Fruit fly (Drosophila melanogaster) whole organism, embryonic: ENCODE measurements around the gene dysf.

Experiments
- Awh ChIP-seq: fragments of 200-800 bp; sonication (Bioruptor generic); IDR thresholded peaks from 2 replicates; pipeline ENCODE4, ENCODE4 v1.3.6; 2022; ENCODE audit warnings: missing biosample characterization, missing genetic modification characterization
- BEAF-32 ChIP-seq: fragments of 200-800 bp; sonication (Bioruptor generic); optimal IDR thresholded peaks from 3 replicates; lab custom pipeline; 2017; ENCODE audit warnings: missing biosample characterization, missing genetic modification characterization, mild to moderate bottlenecking, moderate library complexity, missing genetic modification reagents
- Blimp-1 ChIP-seq: fragments of 200-800 bp; sonication (Bioruptor generic); optimal IDR thresholded peaks from 3 replicates; lab custom pipeline; 2018; ENCODE audit warnings: missing biosample characterization, missing genetic modification characterization, mild to moderate bottlenecking, moderate library complexity, missing genetic modification reagents
- CG1024 ChIP-seq: fragments of 200-800 bp; sonication (Bioruptor generic); IDR thresholded peaks from 2 replicates; pipeline ENCODE4 v1.3.6; 2022; ENCODE audit warnings: missing biosample characterization, missing genetic modification characterization
- CG10565 ChIP-seq: fragments of 200-800 bp; sonication (Bioruptor generic); optimal IDR thresholded peaks from 3 replicates; lab custom pipeline; 2016; ENCODE audit warnings: missing biosample characterization, mild to moderate bottlenecking, missing genetic modification characterization
- CG12744 ChIP-seq: fragments of 200-800 bp; sonication (Bioruptor generic); optimal IDR thresholded peaks from 2 replicates; lab custom pipeline; 2016; ENCODE audit warnings: missing biosample characterization, missing genetic modification characterization
- CG13296 ChIP-seq: fragments of 200-800 bp; sonication (Bioruptor generic); optimal IDR thresholded peaks from 3 replicates; lab custom pipeline; 2018; ENCODE audit warnings: missing biosample characterization, mild to moderate bottlenecking, missing genetic modification characterization
- CG13424 ChIP-seq: fragments of 200-800 bp; sonication (Bioruptor generic); optimal IDR thresholded peaks from 2 replicates; lab custom pipeline; 2019; ENCODE audit warnings: missing biosample characterization, mild to moderate bottlenecking, missing genetic modification characterization, moderate library complexity
- CG14014 ChIP-seq: fragments of 200-800 bp; sonication (Bioruptor generic); IDR thresholded peaks from 2 replicates; pipeline ENCODE4 v1.3.6; 2022; ENCODE audit warnings: missing biosample characterization, missing genetic modification characterization
- CG15479 ChIP-seq: fragments of 200-800 bp; sonication (Bioruptor generic); optimal IDR thresholded peaks from 3 replicates; lab custom pipeline; 2019; ENCODE audit warnings: missing biosample characterization, mild to moderate bottlenecking, missing genetic modification characterization, moderate library complexity
- CG1602 ChIP-seq: fragments of 200-800 bp; sonication (Bioruptor generic); optimal IDR thresholded peaks from 3 replicates; lab custom pipeline; 2016; ENCODE audit warnings: missing biosample characterization, missing genetic modification characterization
- CG17612 ChIP-seq: fragments of 200-800 bp; sonication (Bioruptor generic); IDR thresholded peaks from 2 replicates; pipeline ENCODE4 v1.3.6; 2022; ENCODE audit warnings: missing biosample characterization, missing genetic modification characterization
- CG1792 ChIP-seq: fragments of 200-800 bp; sonication (Bioruptor generic); optimal IDR thresholded peaks from 2 replicates; lab custom pipeline; 2016; ENCODE audit warnings: missing biosample characterization, missing genetic modification characterization
- CG18764 ChIP-seq: fragments of 200-800 bp; sonication (Bioruptor generic); optimal IDR thresholded peaks from 3 replicates; lab custom pipeline; 2016; ENCODE audit warnings: missing biosample characterization, missing genetic modification characterization
- CG2129 ChIP-seq: fragments of 200-800 bp; sonication (Bioruptor generic); IDR thresholded peaks from 2 replicates; pipeline ENCODE4 v1.3.6; 2022; ENCODE audit warnings: missing biosample characterization, missing genetic modification characterization; ENCODE audit not compliant: partially characterized antibody
- CG30020 ChIP-seq: fragments of 200-800 bp; optimal IDR thresholded peaks from 2 replicates; lab custom pipeline; 2019; ENCODE audit warnings: missing biosample characterization, mild to moderate bottlenecking, missing genetic modification characterization, moderate library complexity
- CG3838 ChIP-seq: fragments of 200-800 bp; sonication (Bioruptor generic); optimal IDR thresholded peaks from 3 replicates; lab custom pipeline; 2016; ENCODE audit warnings: missing biosample characterization, missing genetic modification characterization
- CG3847 ChIP-seq: fragments of 200-800 bp; sonication (Bioruptor generic); IDR thresholded peaks from 2 replicates; pipeline ENCODE4 v1.3.6; 2022; ENCODE audit warnings: missing biosample characterization, missing genetic modification characterization
- CG43689 ChIP-seq: fragments of 200-800 bp; sonication (Bioruptor generic); IDR thresholded peaks from 2 replicates; pipeline ENCODE4 v1.3.6; 2022; ENCODE audit warnings: missing biosample characterization, missing genetic modification characterization
- CG4707 ChIP-seq: fragments of 200-800 bp; sonication (Bioruptor generic); optimal IDR thresholded peaks from 2 replicates; lab custom pipeline; 2018; ENCODE audit warnings: missing biosample characterization, mild to moderate bottlenecking, missing genetic modification characterization, moderate library complexity
- CG7745 ChIP-seq: fragments of 200-800 bp; sonication (Bioruptor generic); optimal IDR thresholded peaks from 2 replicates; lab custom pipeline; 2018; ENCODE audit warnings: missing biosample characterization, mild to moderate bottlenecking, missing genetic modification characterization, moderate library complexity
- CG7987 ChIP-seq: fragments of 200-800 bp; sonication (Bioruptor generic); optimal IDR thresholded peaks from 2 replicates; lab custom pipeline; 2018; ENCODE audit warnings: missing biosample characterization, mild to moderate bottlenecking, missing genetic modification characterization, moderate library complexity
- CG8388 ChIP-seq: fragments of 200-800 bp; sonication (Bioruptor generic); optimal IDR thresholded peaks from 2 replicates; lab custom pipeline; 2019; ENCODE audit warnings: missing biosample characterization, mild to moderate bottlenecking, missing genetic modification characterization, moderate library complexity
- CG9215 ChIP-seq: fragments of 200-800 bp; sonication (Bioruptor generic); IDR thresholded peaks from 2 replicates; pipeline ENCODE4 v1.3.6; 2022; ENCODE audit warnings: missing biosample characterization, missing genetic modification characterization
- CrebB ChIP-seq: fragments of 200-800 bp; sonication (Bioruptor generic); optimal IDR thresholded peaks from 3 replicates; lab custom pipeline; 2018; ENCODE audit warnings: missing biosample characterization, mild to moderate bottlenecking, missing genetic modification characterization
- D19B ChIP-seq: fragments of 200-800 bp; sonication (Bioruptor generic); optimal IDR thresholded peaks from 2 replicates; lab custom pipeline; 2017; ENCODE audit warnings: missing biosample characterization, mild to moderate bottlenecking, missing genetic modification characterization
- Dip3 ChIP-seq: fragments of 200-800 bp; sonication (Bioruptor generic); optimal IDR thresholded peaks from 3 replicates; lab custom pipeline; 2016; ENCODE audit warnings: missing biosample characterization, missing genetic modification characterization
- Ets65A ChIP-seq: fragments of 200-800 bp; sonication (Bioruptor generic); peaks from one replicate; lab custom pipeline; 2016; ENCODE audit warnings: missing biosample characterization, missing genetic modification characterization
- Ets97D ChIP-seq: fragments of 200-800 bp; sonication (Bioruptor generic); optimal IDR thresholded peaks from 3 replicates; lab custom pipeline; 2016; ENCODE audit warnings: missing biosample characterization, missing genetic modification characterization
- Hr39 ChIP-seq: fragments of >200 bp; optimal IDR thresholded peaks from 2 replicates; lab custom pipeline; 2017
- Lpt ChIP-seq: fragments of >200 bp; optimal IDR thresholded peaks from 2 replicates; lab custom pipeline; 2018; ENCODE audit warnings: missing biosample characterization, missing genetic modification characterization
- Side ChIP-seq: fragments of 200-800 bp; sonication (Bioruptor generic); optimal IDR thresholded peaks from 2 replicates; lab custom pipeline; 2016; ENCODE audit warnings: missing biosample characterization, missing genetic modification characterization
- Sry-β ChIP-seq: fragments of 200-800 bp; sonication (Bioruptor generic); optimal IDR thresholded peaks from 2 replicates; lab custom pipeline; 2018; ENCODE audit warnings: missing biosample characterization, mild to moderate bottlenecking, missing genetic modification characterization, moderate library complexity
- Ssrp ChIP-seq: fragments of 200-800 bp; sonication (Bioruptor generic); optimal IDR thresholded peaks from 2 replicates; lab custom pipeline; 2018; ENCODE audit warnings: missing biosample characterization, mild to moderate bottlenecking, missing genetic modification characterization, moderate library complexity
- Xrp1 ChIP-seq: fragments of 200-800 bp; sonication (Bioruptor generic); IDR thresholded peaks from 2 replicates; pipeline ENCODE4 v1.3.6; 2022; ENCODE audit warnings: missing biosample characterization, missing genetic modification characterization
- ash1 ChIP-seq: fragments of 200-800 bp; sonication (Bioruptor generic); optimal IDR thresholded peaks from 2 replicates; lab custom pipeline; 2018; ENCODE audit warnings: missing biosample characterization, mild to moderate bottlenecking, missing genetic modification characterization
- ci ChIP-seq: fragments of 200-800 bp; sonication (Bioruptor generic); IDR thresholded peaks from 3 replicates; pipeline ENCODE4 v1.3.6; 2022; ENCODE audit warnings: missing biosample characterization, missing genetic modification characterization
- dm ChIP-seq: fragments of 200-800 bp; sonication (Bioruptor generic); optimal IDR thresholded peaks from 3 replicates; lab custom pipeline; 2016; ENCODE audit warnings: missing biosample characterization, missing genetic modification characterization
- fu2 ChIP-seq: fragments of 200-800 bp; sonication (Bioruptor generic); optimal IDR thresholded peaks from 2 replicates; lab custom pipeline; 2016; ENCODE audit warnings: missing biosample characterization, missing genetic modification characterization
- grau ChIP-seq: fragments of 200-800 bp; optimal IDR thresholded peaks from 3 replicates; lab custom pipeline; 2019; ENCODE audit warnings: missing biosample characterization, mild to moderate bottlenecking, missing genetic modification characterization, moderate library complexity
- gsb-n ChIP-seq: fragments of 200-800 bp; sonication (Bioruptor generic); optimal IDR thresholded peaks from 3 replicates; lab custom pipeline; 2018; ENCODE audit warnings: missing biosample characterization, mild to moderate bottlenecking, missing genetic modification characterization
- ham ChIP-seq: fragments of 200-800 bp; sonication (Bioruptor generic); IDR thresholded peaks from 2 replicates; pipeline ENCODE4 v1.3.6; 2022; ENCODE audit warnings: missing biosample characterization, missing genetic modification characterization
- jigr1 ChIP-seq: fragments of 200-800 bp; sonication (Bioruptor generic); IDR thresholded peaks from 3 replicates; pipeline ENCODE4 v1.3.6; 2022; ENCODE audit warnings: missing biosample characterization, missing genetic modification characterization
- knrl ChIP-seq: fragments of 200-800 bp; sonication (Bioruptor generic); IDR thresholded peaks from 3 replicates; pipeline ENCODE4 v1.3.6; 2022; ENCODE audit warnings: missing biosample characterization, missing genetic modification characterization; ENCODE audit not compliant: partially characterized antibody
- luna ChIP-seq: fragments of 200-800 bp; sonication (Bioruptor generic); optimal IDR thresholded peaks from 2 replicates; lab custom pipeline; 2016; ENCODE audit warnings: missing biosample characterization, missing genetic modification characterization
- run ChIP-seq: fragments of 200-800 bp; sonication (Bioruptor generic); optimal IDR thresholded peaks from 3 replicates; lab custom pipeline; 2018; ENCODE audit warnings: missing biosample characterization, mild to moderate bottlenecking, missing genetic modification characterization
- scrt ChIP-seq: fragments of 200-800 bp; sonication (Bioruptor generic); optimal IDR thresholded peaks from 2 replicates; lab custom pipeline; 2018; ENCODE audit warnings: missing biosample characterization, mild to moderate bottlenecking, missing genetic modification characterization, moderate library complexity
- sens-2 ChIP-seq: fragments of 200-800 bp; sonication (Bioruptor generic); IDR thresholded peaks from 2 replicates; pipeline ENCODE4 v1.3.6; 2022; ENCODE audit warnings: missing biosample characterization, missing genetic modification characterization
- sqz ChIP-seq: fragments of 200-800 bp; sonication (Bioruptor generic); optimal IDR thresholded peaks from 3 replicates; lab custom pipeline; 2018; ENCODE audit warnings: missing biosample characterization, mild to moderate bottlenecking, missing genetic modification characterization
- tin ChIP-seq: fragments of 200-800 bp; sonication (Bioruptor generic); optimal IDR thresholded peaks from 3 replicates; lab custom pipeline; 2016; ENCODE audit warnings: missing biosample characterization, missing genetic modification characterization
- tio ChIP-seq: fragments of 200-800 bp; sonication (Bioruptor generic); optimal IDR thresholded peaks from 2 replicates; lab custom pipeline; 2017; ENCODE audit warnings: missing biosample characterization, missing genetic modification characterization, inconsistent platforms
- zfh1 ChIP-seq: fragments of 200-800 bp; sonication (Bioruptor generic); IDR thresholded peaks from 3 replicates; pipeline ENCODE4 v1.3.6; 2022; ENCODE audit warnings: missing biosample characterization, missing genetic modification characterization

Gene dysf

dm6 chr3R:26130586-26130985 is 32.1 kb upstream of the dysf start (continued):
- TF ChIP-seq Ssrp (tag; lab: Kevin White, UChicago) (no peak), fu2 (GFP tag; lab: Kevin White, UChicago) (no peak), Blimp-1 (GFP tag; lab: Kevin White, UChicago) (peak; percentile 51), BEAF-32 (GFP tag; lab: Kevin White, UChicago) (no peak), tio (peak; percentile 64), Lpt (GFP tag; lab: Kevin White, UChicago) (no peak), ci (GFP tag; lab: Robert Waterston, UW) (peak; percentile 68), D19B (GFP tag; lab: Kevin White, UChicago) (no peak), grau (peak; percentile 12), dm (GFP tag; lab: Kevin White, UChicago) (no peak), jigr1 (GFP tag; lab: Robert Waterston, UW) (no peak), Dip3 (GFP tag; lab: Kevin White, UChicago) (no peak), CG2129 (GFP tag; lab: Robert Waterston, UW) (no peak), Hr39 (lab: Kevin White, UChicago) (no peak), gsb-n (tag; lab: Kevin White, UChicago) (peak; percentile 27), CG17612 (GFP tag; lab: Robert Waterston, UW) (peak; percentile 38; the same call in 1 of the 2 replicates), CG3838 (no peak), Ets65A (GFP tag; lab: Kevin White, UChicago) (peak; percentile 90), sqz (GFP tag; lab: Kevin White, UChicago) (peak; percentile 34), tin (GFP tag; lab: Kevin White, UChicago) (no peak), Ets97D (GFP tag; lab: Kevin White, UChicago) (peak; percentile 6), CG7987 (GFP tag; lab: Kevin White, UChicago) (peak; percentile 81), Xrp1 (GFP tag; lab: Robert Waterston, UW) (peak; percentile 66), CG43689 (GFP tag; lab: Robert Waterston, UW) (peak; percentile 69; the same call in 1 of the 2 replicates), CG9215 (GFP tag; lab: Robert Waterston, UW) (no peak), CG7745 (no peak), CG13424 (tag; lab: Kevin White, UChicago) (peak; percentile 53), ash1 (no peak), CG30020 (tag; lab: Kevin White, UChicago) (no peak), CG18764 (peak; percentile 35), CG10565 (GFP tag; lab: Kevin White, UChicago) (no peak), sens-2 (GFP tag; lab: Robert Waterston, UW) (0 out of 2 replicates have a peak, but pooled peaks have one; percentile 38), knrl (GFP tag; lab: Robert Waterston, UW) (no peak), luna (peak; percentile 16), zfh1 (GFP tag; lab: Robert Waterston, UW) (peak; percentile 56; the same call in 2 of the 3 replicates), Side (peak; percentile 19), CG1792 (GFP tag; lab: Kevin White, UChicago) (peak; percentile 50), CG1602 (peak; percentile 17), scrt (no peak), ham (GFP tag; lab: Robert Waterston, UW) (no peak), Sry-β (GFP tag; lab: Kevin White, UChicago) (no peak), CG1024 (GFP tag; lab: Robert Waterston, UW) (peak; percentile 67; the same call in 1 of the 2 replicates), run (tag; lab: Kevin White, UChicago) (no peak), CG3847 (GFP tag; lab: Robert Waterston, UW) (no peak), CG4707 (GFP tag; lab: Kevin White, UChicago) (peak; percentile 16), CG15479 (GFP tag; lab: Kevin White, UChicago) (no peak), CrebB (tag; lab: Kevin White, UChicago) (peak; percentile 9), CG12744 (peak; percentile 25), Awh (GFP tag; lab: Robert Waterston, UW) (peak; percentile 85), CG13296 (peak; percentile 58), CG14014 (GFP tag; lab: Robert Waterston, UW) (peak; percentile 72; the same call in 1 of the 2 replicates), CG8388 (GFP tag; lab: Kevin White, UChicago) (no peak)
